Fruit fly (Drosophila melanogaster): ENCODE results near the gene mRpL1.
A peak's percentile ranks its signal among the peaks of the same experiment; 100 is the strongest.

Gene mRpL1

dm6 chr3R:8316344-8317105 lies 15.3 kb downstream of the mRpL1 start, which contains the start of gene Coq2 (continued):
- TF ChIP-seq Atf6 (GFP tag; IDR thresholded peaks at IDR 0.05) (no peak), fu2 (GFP tag; optimal IDR thresholded peaks at IDR 0.05) (no peak), CG11085 (GFP tag; IDR thresholded peaks at IDR 0.05) (no peak), CG10321 (GFP tag; IDR thresholded peaks at IDR 0.05) (no peak), CG14860 (GFP tag; IDR thresholded peaks at IDR 0.05; ENCODE audit: partially characterized antibody) (no peak), CG30020 (tag; optimal IDR thresholded peaks at IDR 0.05) (no peak), H15 (GFP tag; IDR thresholded peaks at IDR 0.05) (no peak), CG6765 (GFP tag; optimal IDR thresholded peaks at IDR 0.05) (no peak), CG18476 (GFP tag; optimal IDR thresholded peaks at IDR 0.05) (no peak), Nf-YB (GFP tag; optimal IDR thresholded peaks at IDR 0.05) (peak; percentile 14), CG13424 (tag; optimal IDR thresholded peaks at IDR 0.05) (no peak), H2.0 (GFP tag; IDR thresholded peaks at IDR 0.05) (no peak), CG5245 (GFP tag; optimal IDR thresholded peaks at IDR 0.05) (no peak), chm (GFP tag; IDR thresholded peaks at IDR 0.05) (no peak), btn (GFP tag; optimal IDR thresholded peaks at IDR 0.05) (no peak), CG8478 (optimal IDR thresholded peaks at IDR 0.05) (no peak), Scr (GFP tag; IDR thresholded peaks at IDR 0.05; ENCODE audit: partially characterized antibody) (no peak), Trl (optimal IDR thresholded peaks at IDR 0.05) (peak in 1 of 2 experiments; percentile 4), Trl (GFP tag; optimal IDR thresholded peaks at IDR 0.05) (no peak), CG14965 (GFP tag; optimal IDR thresholded peaks at IDR 0.05; ENCODE audit: borderline replicate concordance) (no peak), CG15269 (tag; optimal IDR thresholded peaks at IDR 0.05) (no peak), CG30403 (GFP tag; optimal IDR thresholded peaks at IDR 0.05) (no peak), phol (tag; optimal IDR thresholded peaks at IDR 0.05) (peak; percentile 25), Drgx (GFP tag; IDR thresholded peaks at IDR 0.05) (no peak), dan (GFP tag; IDR thresholded peaks at IDR 0.05) (no peak), E2f2 (GFP tag; IDR thresholded peaks at IDR 0.05) (peak; percentile 96), Gug (GFP tag; IDR thresholded peaks at IDR 0.05) (no peak), CG10979 (tag; optimal IDR thresholded peaks at IDR 0.05) (no peak), dm (GFP tag; optimal IDR thresholded peaks at IDR 0.05) (no peak), Sin3A (optimal IDR thresholded peaks at IDR 0.05) (peak; percentile 8), YL-1 (GFP tag; optimal IDR thresholded peaks at IDR 0.05) (no peak), Ada2b (GFP tag; IDR thresholded peaks at IDR 0.05) (no peak), CG7987 (GFP tag; optimal IDR thresholded peaks at IDR 0.05) (no peak), sisA (GFP tag; IDR thresholded peaks at IDR 0.05) (no peak), CG11696 (GFP tag; IDR thresholded peaks at IDR 0.05) (no peak), Usf (GFP tag; optimal IDR thresholded peaks at IDR 0.05) (no peak), CG11093 (GFP tag; IDR thresholded peaks at IDR 0.05) (no peak), CG34422 (GFP tag; IDR thresholded peaks at IDR 0.05) (no peak), NK7.1 (GFP tag; optimal IDR thresholded peaks at IDR 0.05) (no peak), CG1792 (GFP tag; optimal IDR thresholded peaks at IDR 0.05) (no peak), HmgZ (tag; optimal IDR thresholded peaks at IDR 0.05) (peak; percentile 2), exex (tag; optimal IDR thresholded peaks at IDR 0.05) (no peak), CG1603 (tag; optimal IDR thresholded peaks at IDR 0.05) (peak; percentile 72), Xrp1 (GFP tag; IDR thresholded peaks at IDR 0.05) (no peak), hkb (optimal IDR thresholded peaks at IDR 0.05) (peak; percentile 42), hkb (GFP tag; IDR thresholded peaks at IDR 0.05) (no peak), NC2α (GFP tag; optimal IDR thresholded peaks at IDR 0.05) (no peak), cas (GFP tag; IDR thresholded peaks at IDR 0.05) (no peak), CG31388 (GFP tag; optimal IDR thresholded peaks at IDR 0.05) (no peak), Ravus (GFP tag; IDR thresholded peaks at IDR 0.05) (no peak), Hr51 (GFP tag; optimal IDR thresholded peaks at IDR 0.05) (no peak), Dip3 (GFP tag; optimal IDR thresholded peaks at IDR 0.05) (no peak), Spps (tag; optimal IDR thresholded peaks at IDR 0.05) (no peak)
